Worm (Caenorhabditis elegans): ENCODE results near the gene grl-1.

grl-1 gene

ce11 chrV:5580517-5580916, 46.9 kb upstream of the grl-1 start (continued):
- TF ChIP-seq R02D3.7 (tag; optimal IDR thresholded peaks at IDR 0.05) (no peak), dve-1 (tag; optimal IDR thresholded peaks at IDR 0.05; ENCODE audit: insufficient read depth) (peak; percentile 71), hif-1 (tag; optimal IDR thresholded peaks at IDR 0.05) (peak in 1 of 2 experiments; percentile 13), ceh-28 (tag; optimal IDR thresholded peaks at IDR 0.05) (peak; percentile 58), lin-39 (tag; optimal IDR thresholded peaks at IDR 0.05) (no peak)

- no peak for TF ChIP-seq daf-19 (GFP tag; conservative IDR thresholded peaks at IDR 0.05)
- no peak for TF ChIP-seq F44E2.7 (GFP tag; IDR thresholded peaks at IDR 0.05)
- TF ChIP-seq zip-2 (tag; optimal IDR thresholded peaks at IDR 0.05), result no peak
- TF ChIP-seq lin-29 (GFP tag; IDR thresholded peaks at IDR 0.05), result no peak
- peak; percentile 94 for TF ChIP-seq aha-1 (tag)
These were observed 46.0 kb upstream of the grl-1 start for ce11 chrV:5579666-5580065.

ce11 chrV:5576008-5576407, 42.4 kb upstream of the grl-1 start:
- TF ChIP-seq mxl-2 (GFP tag; conservative IDR thresholded peaks at IDR 0.05) (no peak), unc-62 (GFP tag; optimal IDR thresholded peaks at IDR 0.05 in 1 of 2) (no peak), unc-62 (tag; optimal IDR thresholded peaks at IDR 0.05) (no peak), Y75B8A.6 (GFP tag; IDR thresholded peaks at IDR 0.05) (no peak), hlh-30 (tag; optimal IDR thresholded peaks at IDR 0.05; ENCODE audit: insufficient read depth) (peak; percentile 17), ceh-44 (GFP tag; IDR thresholded peaks at IDR 0.05) (no peak), lin-38 (GFP tag; IDR thresholded peaks at IDR 0.05) (peak; percentile 54), F37D6.2 (tag; optimal IDR thresholded peaks at IDR 0.05) (no peak), mep-1 (tag; optimal IDR thresholded peaks at IDR 0.05) (peak; percentile 61), ZK546.5 (tag; optimal IDR thresholded peaks at IDR 0.05) (no peak), lin-39 (tag; optimal IDR thresholded peaks at IDR 0.05) (no peak), ces-1 (GFP tag; optimal IDR thresholded peaks at IDR 0.05) (no peak), R02D3.7 (tag; optimal IDR thresholded peaks at IDR 0.05) (no peak), nhr-76 (tag; optimal IDR thresholded peaks at IDR 0.05) (no peak), ztf-11 (tag; optimal IDR thresholded peaks at IDR 0.05) (no peak), hmg-1.1 (GFP tag; IDR thresholded peaks at IDR 0.05) (no peak), ZK337.2 (GFP tag; IDR thresholded peaks at IDR 0.05) (no peak), F44E2.7 (GFP tag; IDR thresholded peaks at IDR 0.05) (no peak), arid-1 (GFP tag; conservative IDR thresholded peaks at IDR 0.05) (peak; percentile 54; the same call in 1 of the 2 replicates), duxl-1 (tag; optimal IDR thresholded peaks at IDR 0.05; ENCODE audit: poor library complexity) (no peak), lin-15B (tag; optimal IDR thresholded peaks at IDR 0.05) (no peak), mdt-29 (GFP tag; IDR thresholded peaks at IDR 0.05) (no peak), ceh-28 (tag; optimal IDR thresholded peaks at IDR 0.05) (no peak), dmd-6 (GFP tag; IDR thresholded peaks at IDR 0.05) (peak; percentile 76), zfp-3 (GFP tag; conservative IDR thresholded peaks at IDR 0.05) (no peak), snpc-1.2 (GFP tag; IDR thresholded peaks at IDR 0.05) (no peak), fkh-10 (GFP tag; optimal IDR thresholded peaks at IDR 0.05) (no peak), spr-1 (tag; optimal IDR thresholded peaks at IDR 0.05) (no peak), attf-4 (tag; optimal IDR thresholded peaks at IDR 0.05) (no peak), php-3 (GFP tag; IDR thresholded peaks at IDR 0.05) (0 out of 2 replicates have a peak, but pooled peaks have one; percentile 25), Y105C5A.15 (GFP tag; IDR thresholded peaks at IDR 0.05) (no peak), daf-16 (GFP tag; optimal IDR thresholded peaks at IDR 0.05) (peak in 1 of 2 experiments; percentile 44), daf-16 (tag; optimal IDR thresholded peaks at IDR 0.05) (peak; percentile 90), aha-1 (tag) (peak; percentile 98), aly-2 (tag; optimal IDR thresholded peaks at IDR 0.05) (no peak), nhr-28 (tag; optimal IDR thresholded peaks at IDR 0.05) (peak; percentile 98), zip-11 (GFP tag; IDR thresholded peaks at IDR 0.05) (no peak), nhr-6 (tag; optimal IDR thresholded peaks at IDR 0.05) (peak; percentile 9), tag-97 (GFP tag; IDR thresholded peaks at IDR 0.05) (no peak), egl-27 (tag; optimal IDR thresholded peaks at IDR 0.05) (no peak), nhr-11 (tag; optimal IDR thresholded peaks at IDR 0.05) (no peak), F26F4.8 (GFP tag; conservative IDR thresholded peaks at IDR 0.05) (no peak), dmd-8 (GFP tag; IDR thresholded peaks at IDR 0.05) (peak; percentile 68; the same call in 1 of the 2 replicates), set-16 (GFP tag; IDR thresholded peaks at IDR 0.05) (no peak)

All from whole organism, L4 larva.